Fruit fly (Drosophila melanogaster): Measurements from ENCODE around the gene CG12155.
A peak's percentile ranks its signal among the peaks of the same experiment; 100 is the strongest.

Gene CG12155

dm6 chrX:7696165-7696564, 32.4 kb upstream of the CG12155 start:
- TF ChIP-seq psq (optimal IDR thresholded peaks at IDR 0.05): no peak
- TF ChIP-seq Dll (optimal IDR thresholded peaks at IDR 0.05): no peak
- no peak for TF ChIP-seq usp (GFP tag; optimal IDR thresholded peaks at IDR 0.05)
- no peak for TF ChIP-seq pan (optimal IDR thresholded peaks at IDR 0.05)
- TF ChIP-seq EcR (GFP tag; optimal IDR thresholded peaks at IDR 0.05): no peak
- no peak for TF ChIP-seq CG8478 (optimal IDR thresholded peaks at IDR 0.05)

- TF ChIP-seq EcR (GFP tag; optimal IDR thresholded peaks at IDR 0.05): no peak
- TF ChIP-seq psq (optimal IDR thresholded peaks at IDR 0.05): no peak
- no peak for TF ChIP-seq CG8478 (optimal IDR thresholded peaks at IDR 0.05)
- no peak for TF ChIP-seq usp (GFP tag; optimal IDR thresholded peaks at IDR 0.05)
- peak; percentile 97 for TF ChIP-seq Dll (optimal IDR thresholded peaks at IDR 0.05)
Observed at dm6 chrX:7696711-7697654, 31.6 kb upstream of the CG12155 start.

- TF ChIP-seq Dll (optimal IDR thresholded peaks at IDR 0.05) (no peak), usp (GFP tag; optimal IDR thresholded peaks at IDR 0.05) (no peak)
Observed at dm6 chrX:7698000-7698896, 30.3 kb upstream of the CG12155 start.

dm6 chrX:7699584-7700238, 28.8 kb upstream of the CG12155 start:
- TF ChIP-seq Dll (optimal IDR thresholded peaks at IDR 0.05) (no peak), CG8478 (optimal IDR thresholded peaks at IDR 0.05) (no peak), EcR (GFP tag; optimal IDR thresholded peaks at IDR 0.05) (no peak), psq (optimal IDR thresholded peaks at IDR 0.05) (no peak), usp (GFP tag; optimal IDR thresholded peaks at IDR 0.05) (no peak), pan (optimal IDR thresholded peaks at IDR 0.05) (no peak)

- TF ChIP-seq CG8478 (optimal IDR thresholded peaks at IDR 0.05): no peak
Observed at dm6 chrX:7700239-7700793, 28.2 kb upstream of the CG12155 start.

dm6 chrX:7701282-7702078, 27.1 kb upstream of the CG12155 start:
- no peak for TF ChIP-seq CG8478 (optimal IDR thresholded peaks at IDR 0.05)
- TF ChIP-seq Dll (optimal IDR thresholded peaks at IDR 0.05): no peak
- no peak for TF ChIP-seq usp (GFP tag; optimal IDR thresholded peaks at IDR 0.05)
- TF ChIP-seq psq (optimal IDR thresholded peaks at IDR 0.05): no peak
- TF ChIP-seq EcR (GFP tag; optimal IDR thresholded peaks at IDR 0.05): no peak
- TF ChIP-seq pan (optimal IDR thresholded peaks at IDR 0.05): no peak

- TF ChIP-seq psq (optimal IDR thresholded peaks at IDR 0.05): no peak
- TF ChIP-seq usp (GFP tag; optimal IDR thresholded peaks at IDR 0.05): no peak
Observed at dm6 chrX:7702160-7702907, 26.2 kb upstream of the CG12155 start.

dm6 chrX:7703001-7703864, 25.3 kb upstream of the CG12155 start:
- peak; percentile 77 for TF ChIP-seq pan (optimal IDR thresholded peaks at IDR 0.05)

dm6 chrX:7703865-7704221, 24.7 kb upstream of the CG12155 start:
- TF ChIP-seq pan (optimal IDR thresholded peaks at IDR 0.05): no peak
- no peak for TF ChIP-seq psq (optimal IDR thresholded peaks at IDR 0.05)
- TF ChIP-seq usp (GFP tag; optimal IDR thresholded peaks at IDR 0.05): no peak
- no peak for TF ChIP-seq CG8478 (optimal IDR thresholded peaks at IDR 0.05)
- no peak for TF ChIP-seq Dll (optimal IDR thresholded peaks at IDR 0.05)
- no peak for TF ChIP-seq EcR (GFP tag; optimal IDR thresholded peaks at IDR 0.05)

All from whole organism.